Worm (Caenorhabditis elegans) whole organism, late embryonic: Measurements from ENCODE around the gene ZK673.1.

ENCODE experiments used
- ceh-48 ChIP-seq: sonication (generic microtip); optimal IDR thresholded peaks from 2 replicates; lab custom pipeline; 2016; ENCODE audit warnings: missing genetic modification characterization, inconsistent platforms, missing compliant biosample characterization
- nfya-1 ChIP-seq: sonication (generic microtip); optimal IDR thresholded peaks from 2 replicates; lab custom pipeline; 2017; ENCODE audit warnings: missing genetic modification characterization, mild to moderate bottlenecking, missing compliant biosample characterization, antibody characterized with exemption, moderate library complexity
- tbx-7 ChIP-seq: sonication (generic microtip); optimal IDR thresholded peaks from 2 replicates; lab custom pipeline; 2016; ENCODE audit warnings: missing genotype, missing genetic modification characterization, missing compliant biosample characterization

- TF ChIP-seq ceh-48 (tag; lab: Kevin White, UChicago): no peak
- no peak for TF ChIP-seq nfya-1 (tag; lab: Kevin White, UChicago)
- TF ChIP-seq tbx-7 (tag; lab: Kevin White, UChicago): no peak
Observed at ce11 chrII:10481824-10482556, 39.0 kb downstream of the ZK673.1 start, which contains the start of the genes clec-60 and ZK666.11.
